Worm (Caenorhabditis elegans) whole organism, L1 larva: ENCODE measurements around the gene W09G10.9.

Experiments
- C34B4.2 ChIP-seq: sonication (generic microtip); optimal IDR thresholded peaks from 2 replicates; lab custom pipeline; 2017; ENCODE audit warnings: mild to moderate bottlenecking, missing genetic modification characterization, missing compliant biosample characterization
- F16B12.6 ChIP-seq: fragments of 150-350 bp; optimal IDR thresholded peaks from 2 replicates; lab custom pipeline; 2014; ENCODE audit warnings: missing biosample characterization, missing genetic modification characterization
- Y116A8C.19 ChIP-seq: sonication (generic microtip); optimal IDR thresholded peaks from 2 replicates; lab custom pipeline; 2016; ENCODE audit warnings: missing compliant biosample characterization, missing genetic modification characterization, borderline replicate concordance
- aha-1 ChIP-seq: fragments of 150-350 bp; optimal IDR thresholded peaks from 2 replicates; lab custom pipeline; 2014; ENCODE audit warnings: missing biosample characterization, missing genetic modification characterization
- alr-1 ChIP-seq: fragments of 200-800 bp; sonication (Bioruptor generic); optimal IDR thresholded peaks from 2 replicates; lab custom pipeline; 2018; ENCODE audit warnings: borderline replicate concordance, mild to moderate bottlenecking, missing genetic modification characterization, missing compliant biosample characterization
- ama-1 ChIP-seq: fragments of 150-350 bp; optimal IDR thresholded peaks from 2 replicates; lab custom pipeline; 2014
- blmp-1 ChIP-seq: fragments of 150-350 bp; optimal IDR thresholded peaks from 2 replicates; lab custom pipeline; 2014; ENCODE audit warnings: missing biosample characterization, missing genetic modification characterization
- ceh-63 ChIP-seq: fragments of 200-800 bp; sonication (Bioruptor generic); optimal IDR thresholded peaks from 2 replicates; lab custom pipeline; 2018; ENCODE audit warnings: mild to moderate bottlenecking, missing genetic modification characterization, missing compliant biosample characterization
- dpl-1 ChIP-seq, 3 experiments: fragments of 150-350 bp in 2 of 3; sonication (generic microtip) in 1 of 3; optimal IDR thresholded peaks; 2 replicates each; lab custom pipeline; 2014 to 2017; ENCODE audit warnings: missing biosample characterization in 3 of 3, missing genetic modification characterization in 3 of 3, missing genetic modification reagents in 3 of 3
- efl-1 ChIP-seq, 4 experiments: fragments of 150-350 bp; optimal IDR thresholded peaks in 3 of 4; peaks in 1 of 4; 1 replicate in 1 of 4; 2 replicates in 3 of 4; lab custom pipeline; 2014; ENCODE audit warnings: missing biosample characterization in 2 of 4, missing genetic modification characterization in 2 of 4, missing genetic modification reagents in 2 of 4
- efl-3 ChIP-seq: fragments of 200-800 bp; sonication (Bioruptor generic); optimal IDR thresholded peaks from 2 replicates; lab custom pipeline; 2018; ENCODE audit warnings: mild to moderate bottlenecking, missing genetic modification characterization, missing compliant biosample characterization
- egl-13 ChIP-seq: sonication (generic microtip); optimal IDR thresholded peaks from 2 replicates; lab custom pipeline; 2016; ENCODE audit warnings: missing genotype, missing genetic modification reagents, missing genetic modification characterization, missing compliant biosample characterization
- egl-27 ChIP-seq, 2 experiments: fragments of 150-350 bp in 1 of 2; sonication (generic microtip); optimal IDR thresholded peaks; 3 replicates each; lab custom pipeline; 2017 to 2018; ENCODE audit warnings: missing biosample characterization in 2 of 2, missing genetic modification characterization in 2 of 2, missing genetic modification reagents in 2 of 2
- elt-2 ChIP-seq: sonication (generic microtip); optimal IDR thresholded peaks from 2 replicates; lab custom pipeline; 2016; ENCODE audit warnings: missing genetic modification characterization, mild to moderate bottlenecking, inconsistent platforms, missing compliant biosample characterization, missing genetic modification reagents
- elt-3 ChIP-seq, 6 experiments: fragments of 150-350 bp in 1 of 6; sonication (generic microtip); optimal IDR thresholded peaks; 2 replicates each; lab custom pipeline; 2017 to 2018; ENCODE audit warnings: missing biosample characterization in 6 of 6, missing genetic modification characterization in 6 of 6, inconsistent platforms in 1 of 6
- ets-5 ChIP-seq: fragments of 200-800 bp; sonication (Bioruptor generic); IDR thresholded peaks from 2 replicates; pipeline ENCODE4 v1.3.6; 2022; ENCODE audit warnings: missing genetic modification characterization, missing compliant biosample characterization
- fkh-10 ChIP-seq: sonication (generic microtip); optimal IDR thresholded peaks from 2 replicates; lab custom pipeline; 2017; ENCODE audit warnings: missing biosample characterization, missing genetic modification reagents, missing genetic modification characterization
- fkh-8 ChIP-seq: sonication (generic microtip); optimal IDR thresholded peaks from 2 replicates; lab custom pipeline; 2016; ENCODE audit warnings: mild to moderate bottlenecking, missing genetic modification characterization, missing compliant biosample characterization
- fos-1 ChIP-seq: fragments of 150-350 bp; optimal IDR thresholded peaks from 2 replicates; lab custom pipeline; 2014; ENCODE audit warnings: missing biosample characterization, missing genetic modification characterization
- hpl-2 ChIP-seq: fragments of 150-350 bp; optimal IDR thresholded peaks from 2 replicates; lab custom pipeline; 2014; ENCODE audit warnings: missing biosample characterization, missing genetic modification reagents, missing genetic modification characterization
- jun-1 ChIP-seq: fragments of 150-350 bp; optimal IDR thresholded peaks from 2 replicates; lab custom pipeline; 2014; ENCODE audit warnings: missing biosample characterization, missing genetic modification reagents, missing genetic modification characterization
- lin-14 ChIP-seq: fragments of 200-800 bp; sonication (Bioruptor generic); optimal IDR thresholded peaks from 2 replicates; lab custom pipeline; 2018; ENCODE audit warnings: mild to moderate bottlenecking, missing genetic modification characterization, moderate library complexity, missing compliant biosample characterization
- lin-15B ChIP-seq: fragments of 150-350 bp; sonication (generic microtip); optimal IDR thresholded peaks from 3 replicates; lab custom pipeline; 2014; ENCODE audit warnings: missing biosample characterization, missing genetic modification characterization
- lin-35 ChIP-seq, 2 experiments: fragments of 150-350 bp; optimal IDR thresholded peaks; 2 replicates each; lab custom pipeline; 2014; ENCODE audit warnings: missing biosample characterization in 2 of 2, missing genetic modification characterization in 2 of 2, missing genetic modification reagents in 2 of 2
- lin-39 ChIP-seq: fragments of 150-350 bp; optimal IDR thresholded peaks from 2 replicates; lab custom pipeline; 2014; ENCODE audit warnings: missing biosample characterization, missing genetic modification reagents, missing genetic modification characterization
- mab-9 ChIP-seq: fragments of 200-800 bp; sonication (Bioruptor generic); IDR thresholded peaks from 2 replicates; pipeline ENCODE4 v1.3.6; 2022; ENCODE audit warnings: missing genetic modification reagents, missing genetic modification characterization, missing compliant biosample characterization
- mdl-1 ChIP-seq, 2 experiments: fragments of 150-350 bp; optimal IDR thresholded peaks; 2 replicates each; lab custom pipeline; 2014 to 2017; ENCODE audit warnings: missing biosample characterization in 2 of 2, missing genetic modification characterization in 2 of 2, inconsistent platforms in 1 of 2
- mep-1 ChIP-seq: fragments of 150-350 bp; optimal IDR thresholded peaks from 2 replicates; lab custom pipeline; 2014; ENCODE audit warnings: missing biosample characterization, missing genetic modification characterization
- nhr-12 ChIP-seq: sonication (generic microtip); optimal IDR thresholded peaks from 2 replicates; lab custom pipeline; 2017; ENCODE audit warnings: missing biosample characterization, missing genetic modification characterization
- nhr-19 ChIP-seq: fragments of 200-800 bp; sonication (Bioruptor generic); conservative IDR thresholded peaks from 2 replicates; pipeline ENCODE4 v1.3.6; 2022; ENCODE audit warnings: missing genetic modification characterization, missing compliant biosample characterization
- nhr-20 ChIP-seq: sonication (generic microtip); optimal IDR thresholded peaks from 2 replicates; lab custom pipeline; 2016; ENCODE audit warnings: mild to moderate bottlenecking, missing genetic modification characterization, missing compliant biosample characterization
- nhr-28 ChIP-seq: fragments of 150-350 bp; optimal IDR thresholded peaks from 2 replicates; lab custom pipeline; 2014; ENCODE audit warnings: missing biosample characterization, missing genetic modification characterization
- nhr-71 ChIP-seq: sonication (generic microtip); optimal IDR thresholded peaks from 2 replicates; lab custom pipeline; 2016; ENCODE audit warnings: mild to moderate bottlenecking, missing genetic modification characterization, moderate library complexity, missing compliant biosample characterization
- nhr-76 ChIP-seq: sonication (generic microtip); optimal IDR thresholded peaks from 2 replicates; lab custom pipeline; 2017; ENCODE audit warnings: missing biosample characterization, missing genetic modification characterization
- nhr-77 ChIP-seq: fragments of 150-350 bp; optimal IDR thresholded peaks from 2 replicates; lab custom pipeline; 2014; ENCODE audit warnings: missing biosample characterization, missing genetic modification characterization
- nhr-84 ChIP-seq: sonication (generic microtip); optimal IDR thresholded peaks from 2 replicates; lab custom pipeline; 2017; ENCODE audit warnings: missing biosample characterization, missing genetic modification characterization
- nhr-85 ChIP-seq: sonication (generic microtip); peaks from one replicate; lab custom pipeline; 2016; ENCODE audit warnings: missing genetic modification characterization, inconsistent platforms, missing compliant biosample characterization
- pag-3 ChIP-seq: sonication (generic microtip); optimal IDR thresholded peaks from 2 replicates; lab custom pipeline; 2017; ENCODE audit warnings: missing genetic modification characterization, mild to moderate bottlenecking, missing compliant biosample characterization, antibody characterized with exemption, borderline replicate concordance; ENCODE audit not compliant: insufficient read depth
- pax-3 ChIP-seq: fragments of 200-800 bp; sonication (Bioruptor generic); optimal IDR thresholded peaks from 2 replicates; lab custom pipeline; 2018; ENCODE audit warnings: mild to moderate bottlenecking, missing genetic modification characterization, moderate library complexity, missing compliant biosample characterization
- pqm-1 ChIP-seq: sonication (generic microtip); optimal IDR thresholded peaks from 3 replicates; lab custom pipeline; 2017; ENCODE audit warnings: missing biosample characterization, missing genetic modification characterization
- sptf-1 ChIP-seq: fragments of 150-350 bp; optimal IDR thresholded peaks from 2 replicates; lab custom pipeline; 2014; ENCODE audit warnings: missing biosample characterization, missing genetic modification characterization
- sup-37 ChIP-seq: fragments of 200-800 bp; sonication (Bioruptor generic); optimal IDR thresholded peaks from 2 replicates; lab custom pipeline; 2018; ENCODE audit warnings: mild to moderate bottlenecking, missing genetic modification characterization, missing compliant biosample characterization
- swsn-7 ChIP-seq: sonication (generic microtip); optimal IDR thresholded peaks from 2 replicates; lab custom pipeline; 2016; ENCODE audit warnings: missing genetic modification characterization, missing compliant biosample characterization
- tbx-2 ChIP-seq: sonication (generic microtip); optimal IDR thresholded peaks from 2 replicates; lab custom pipeline; 2016; ENCODE audit warnings: missing genetic modification characterization, missing compliant biosample characterization
- tlp-1 ChIP-seq: fragments of 150-350 bp; optimal IDR thresholded peaks from 2 replicates; lab custom pipeline; 2014; ENCODE audit warnings: missing biosample characterization, missing genetic modification characterization
- unc-62 ChIP-seq: fragments of 150-350 bp; optimal IDR thresholded peaks from 2 replicates; lab custom pipeline; 2014; ENCODE audit warnings: missing biosample characterization, missing genetic modification reagents, missing genetic modification characterization
- unc-86 ChIP-seq: sonication (generic microtip); optimal IDR thresholded peaks from 2 replicates; lab custom pipeline; 2016; ENCODE audit warnings: missing genetic modification characterization, missing compliant biosample characterization
- vab-15 ChIP-seq: sonication (generic microtip); optimal IDR thresholded peaks from 2 replicates; lab custom pipeline; 2017; ENCODE audit warnings: missing genotype, mild to moderate bottlenecking, missing genetic modification characterization, missing compliant biosample characterization
- zip-4 ChIP-seq: fragments of 200-800 bp; sonication (Bioruptor generic); optimal IDR thresholded peaks from 2 replicates; lab custom pipeline; 2018; ENCODE audit warnings: mild to moderate bottlenecking, missing genetic modification characterization, moderate library complexity, missing compliant biosample characterization
- ztf-4 ChIP-seq: fragments of 150-350 bp; optimal IDR thresholded peaks from 2 replicates; lab custom pipeline; 2014; ENCODE audit warnings: missing biosample characterization, missing genetic modification characterization

Gene W09G10.9

DNA sequence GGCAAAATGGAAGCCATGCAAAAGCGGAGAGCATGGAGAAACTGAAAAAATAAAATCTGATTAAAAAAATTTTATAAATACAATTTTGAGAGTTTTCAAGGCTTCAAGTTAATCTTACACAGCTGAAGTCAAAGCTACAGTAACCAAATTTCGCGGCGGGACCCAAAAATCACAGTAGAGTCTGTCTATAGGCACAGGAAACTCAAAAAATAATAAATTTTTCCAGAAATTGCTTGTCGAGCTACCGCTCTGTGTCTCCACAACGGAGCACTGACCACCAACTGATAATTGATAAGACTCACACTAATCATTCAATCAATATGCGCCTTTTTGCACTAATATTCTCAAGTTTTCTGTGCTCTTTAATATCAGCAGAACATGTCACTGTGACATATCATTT, 28.8 kb downstream of the W09G10.9 start, which contains the start of gene W10G11.19:
Gene W10G11.19 (plus strand): TSS at position 301 of the 400 bp plus-strand sequence.
- TF ChIP-seq ztf-4 (tag; lab: Kevin White, UChicago), result no peak
- no peak for TF ChIP-seq egl-13
- TF ChIP-seq tlp-1, result no peak
- no peak for TF ChIP-seq nhr-85 (tag; lab: Kevin White, UChicago)
- TF ChIP-seq efl-3, result no peak
- TF ChIP-seq lin-14 (GFP tag; lab: Kevin White, UChicago), result no peak
- TF ChIP-seq vab-15, result no peak
- no peak for TF ChIP-seq Y116A8C.19 (tag; lab: Kevin White, UChicago)
- no peak for TF ChIP-seq nhr-19
- TF ChIP-seq aha-1 (tag; lab: Kevin White, UChicago), result no peak
- TF ChIP-seq elt-2 (tag; lab: Kevin White, UChicago), result no peak

- no peak for TF ChIP-seq mdl-1 (tag; optimal IDR thresholded peaks at IDR 0.05; lab: Kevin White, UChicago)
- TF ChIP-seq sptf-1 (tag; lab: Kevin White, UChicago), result no peak
- TF ChIP-seq unc-86 (tag; lab: Kevin White, UChicago), result peak; percentile 56
- peak; percentile 86 for TF ChIP-seq nhr-71 (tag; lab: Kevin White, UChicago)
- TF ChIP-seq pag-3 (tag; lab: Kevin White, UChicago), result no peak
- TF ChIP-seq pax-3 (tag; lab: Kevin White, UChicago), result peak; percentile 70
- peak; percentile 24 for TF ChIP-seq nhr-77
- peak; percentile 81 for TF ChIP-seq swsn-7
- peak; percentile 20 for TF ChIP-seq blmp-1
- TF ChIP-seq tlp-1, result no peak
- no peak for TF ChIP-seq nhr-84
- no peak for TF ChIP-seq vab-15
- TF ChIP-seq nhr-20 (tag; lab: Kevin White, UChicago), result peak; percentile 80
- TF ChIP-seq lin-35 (GFP tag; optimal IDR thresholded peaks at IDR 0.05; lab: Kevin White, UChicago), result peak; percentile 49 to 54
- TF ChIP-seq dpl-1 (GFP tag; optimal IDR thresholded peaks at IDR 0.05; lab: Kevin White, UChicago), result peak; percentile 52 to 56 (median 56)
- TF ChIP-seq fos-1 (tag; lab: Kevin White, UChicago), result peak; percentile 29
- no peak for TF ChIP-seq ceh-63 (GFP tag; lab: Kevin White, UChicago)
- peak; percentile 75 for TF ChIP-seq fkh-8 (tag; lab: Kevin White, UChicago)
- no peak for TF ChIP-seq nhr-12 (tag; lab: Kevin White, UChicago)
- no peak for TF ChIP-seq elt-3 (tag; optimal IDR thresholded peaks at IDR 0.05; lab: Kevin White, UChicago)
- peak; percentile 62 for TF ChIP-seq elt-2 (tag; lab: Kevin White, UChicago)
- no peak for TF ChIP-seq fkh-10 (GFP tag; lab: Kevin White, UChicago)
- TF ChIP-seq ets-5 (GFP tag; lab: Robert Waterston, UW), result no peak
- TF ChIP-seq jun-1, result peak; percentile 30
- TF ChIP-seq alr-1 (tag; lab: Kevin White, UChicago), result no peak
- TF ChIP-seq sup-37, result peak; percentile 52
- TF ChIP-seq unc-62 (GFP tag; lab: Kevin White, UChicago), result no peak
- no peak for TF ChIP-seq Y116A8C.19 (tag; lab: Kevin White, UChicago)
- peak; percentile 69 for TF ChIP-seq zip-4 (GFP tag; lab: Kevin White, UChicago)
- TF ChIP-seq mep-1, result peak; percentile 53
- peak; percentile 82 for TF ChIP-seq tbx-2
- no peak for TF ChIP-seq ama-1 (lab: Kevin White, UChicago)
- peak; percentile 50; the same call in 1 of the 2 replicates for TF ChIP-seq mab-9 (GFP tag; lab: Robert Waterston, UW)
- peak; percentile 44 to 70 for TF ChIP-seq efl-1 (optimal IDR thresholded peaks at IDR 0.05; lab: Kevin White, UChicago)
- peak; percentile 52 to 96 for TF ChIP-seq efl-1 (GFP tag; optimal IDR thresholded peaks at IDR 0.05 in 1 of 2; lab: Kevin White, UChicago)
- TF ChIP-seq lin-14 (GFP tag; lab: Kevin White, UChicago), result peak; percentile 80
- no peak for TF ChIP-seq nhr-28
- TF ChIP-seq C34B4.2 (tag; lab: Kevin White, UChicago), result no peak
- peak; percentile 83 for TF ChIP-seq F16B12.6
- no peak for TF ChIP-seq hpl-2 (GFP tag; lab: Kevin White, UChicago)
- peak; percentile 28 for TF ChIP-seq lin-15B
- peak; percentile 73 for TF ChIP-seq egl-13
- TF ChIP-seq egl-27 (tag; optimal IDR thresholded peaks at IDR 0.05; lab: Kevin White, UChicago), result no peak
- TF ChIP-seq pqm-1 (tag; lab: Kevin White, UChicago), result no peak
- TF ChIP-seq nhr-76 (tag; lab: Kevin White, UChicago), result no peak
- peak; percentile 19 for TF ChIP-seq efl-3
- TF ChIP-seq lin-39 (tag; lab: Kevin White, UChicago), result peak; percentile 43
Measured at ce11 chrII:3553453-3553852, 31.9 kb downstream of the W09G10.9 start, which contains the start of gene dnc-3. Gene dnc-3 (plus strand): TSS chrII:3553724.
